Worm (Caenorhabditis elegans): ENCODE measurements around the gene F38A5.8.
"Not testable (repeated sequence)": the region's sequence is repeated elsewhere in the genome, so short reads cannot be mapped to it uniquely, and the experiment has no call there.

DNA sequence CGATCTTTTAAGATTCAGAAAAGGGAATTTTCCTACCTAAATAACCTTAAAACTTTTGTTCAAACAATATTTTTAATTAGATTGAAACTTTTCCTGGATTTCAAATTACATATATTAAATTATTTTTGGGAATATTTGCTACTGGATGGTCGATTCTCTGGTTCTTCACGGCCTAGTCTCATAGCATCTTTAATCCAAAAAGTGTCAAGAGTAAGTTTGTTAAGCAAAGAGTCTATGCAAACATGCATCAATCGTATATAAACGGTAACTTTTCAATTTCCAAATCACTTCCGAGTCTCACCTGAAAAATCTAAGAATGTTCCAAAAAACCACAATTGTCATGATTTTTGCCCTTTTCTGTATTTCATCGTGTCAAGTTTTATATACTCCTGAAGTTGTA lies 1.6 kb upstream of the F38A5.8 start, which contains the start of gene nspb-4:
- TF ChIP-seq flt-1 (GFP tag; IDR thresholded peaks at IDR 0.05); B0310.2 (tag; optimal IDR thresholded peaks at IDR 0.05); hnd-1 (tag; optimal IDR thresholded peaks at IDR 0.05); tbx-11 (GFP tag; IDR thresholded peaks at IDR 0.05); hmg-4 (GFP tag; optimal IDR thresholded peaks at IDR 0.05); ceh-13 (GFP tag; optimal IDR thresholded peaks at IDR 0.05); hmbx-1 (tag; optimal IDR thresholded peaks at IDR 0.05); scrt-1 (GFP tag; IDR thresholded peaks at IDR 0.05): not testable (repeated sequence)
